Fruit fly (Drosophila melanogaster) whole organism, wandering third instar larva: ENCODE measurements around the gene Mtr4.
"Not testable (repeated sequence)": the region's sequence is repeated elsewhere in the genome, so short reads cannot be mapped to it uniquely, and the experiment has no call there.

Experiments
- Abd-B ChIP-seq: fragments of >200 bp; optimal IDR thresholded peaks from 2 replicates; lab custom pipeline; 2017; ENCODE audit warnings: missing biosample characterization, missing genetic modification characterization
- CG9705 ChIP-seq: fragments of 200-800 bp; sonication (Bioruptor generic); optimal IDR thresholded peaks from 2 replicates; lab custom pipeline; 2018; ENCODE audit warnings: missing biosample characterization, mild to moderate bottlenecking, missing genetic modification characterization
- CrebA ChIP-seq: fragments of 200-800 bp; sonication (Bioruptor generic); optimal IDR thresholded peaks from 2 replicates; lab custom pipeline; 2016; ENCODE audit warnings: missing biosample characterization, mild to moderate bottlenecking, missing genetic modification characterization, borderline replicate concordance
- Dfd ChIP-seq: fragments of >200 bp; optimal IDR thresholded peaks from 2 replicates; lab custom pipeline; 2017; ENCODE audit warnings: missing biosample characterization, missing genetic modification characterization
- Dif ChIP-seq: fragments of 200-275, 200-300 bp; sonication (Bioruptor generic); optimal IDR thresholded peaks from 2 replicates; lab custom pipeline; 2018; ENCODE audit warnings: missing biosample characterization, missing genetic modification characterization; ENCODE audit not compliant: partially characterized antibody
- GATAd ChIP-seq: sonication (Bioruptor generic); optimal IDR thresholded peaks from 2 replicates; lab custom pipeline; 2016; ENCODE audit warnings: missing biosample characterization, missing genetic modification characterization
- Hnf4 ChIP-seq: fragments of 200-800 bp; sonication (Bioruptor generic); optimal IDR thresholded peaks from 2 replicates; lab custom pipeline; 2016; ENCODE audit warnings: missing biosample characterization, mild to moderate bottlenecking, missing genetic modification characterization
- Hr78 ChIP-seq: fragments of >200 bp; optimal IDR thresholded peaks from 2 replicates; lab custom pipeline; 2017; ENCODE audit warnings: missing biosample characterization, missing genetic modification characterization
- Hr83 ChIP-seq: fragments of 200-300 bp; sonication (Bioruptor generic); optimal IDR thresholded peaks from 2 replicates; lab custom pipeline; 2016; ENCODE audit warnings: missing biosample characterization, mild to moderate bottlenecking, missing genetic modification characterization, moderate library complexity; ENCODE audit not compliant: poor library complexity, severe bottlenecking
- Jra ChIP-seq: sonication (Bioruptor generic); optimal IDR thresholded peaks from 2 replicates; lab custom pipeline; 2016; ENCODE audit warnings: missing biosample characterization, missing genetic modification characterization
- Mio ChIP-seq: sonication (Bioruptor generic); optimal IDR thresholded peaks from 2 replicates; lab custom pipeline; 2016; ENCODE audit warnings: missing biosample characterization, missing genetic modification characterization
- Myc ChIP-seq: fragments of >200 bp; optimal IDR thresholded peaks from 2 replicates; lab custom pipeline; 2017
- N ChIP-seq: fragments of >200 bp; optimal IDR thresholded peaks from 2 replicates; lab custom pipeline; 2018; ENCODE audit warnings: missing biosample characterization, missing external identifiers, missing genetic modification characterization
- OdsH ChIP-seq: fragments of 200-800 bp; sonication (Bioruptor generic); optimal IDR thresholded peaks from 2 replicates; lab custom pipeline; 2016; ENCODE audit warnings: missing biosample characterization, mild to moderate bottlenecking, missing genetic modification characterization
- Rel ChIP-seq, 2 experiments: fragments of 200-800 bp; sonication (Bioruptor generic) in 1 of 2; optimal IDR thresholded peaks; 2 replicates in 1 of 2; 3 replicates in 1 of 2; lab custom pipeline; 2016 to 2019; ENCODE audit warnings: mild to moderate bottlenecking in 2 of 2, missing biosample characterization in 2 of 2, missing genetic modification characterization in 2 of 2, moderate library complexity in 1 of 2
- Sp1 ChIP-seq: fragments of 200-800 bp; sonication (Bioruptor generic); optimal IDR thresholded peaks from 3 replicates; lab custom pipeline; 2019; ENCODE audit warnings: missing biosample characterization, mild to moderate bottlenecking, missing genetic modification characterization, moderate library complexity
- brk ChIP-seq: fragments of 200-800 bp; sonication (Bioruptor generic); optimal IDR thresholded peaks from 2 replicates; lab custom pipeline; 2016; ENCODE audit warnings: missing biosample characterization, mild to moderate bottlenecking, missing genetic modification characterization
- dl ChIP-seq, 2 experiments: fragments of 175-275, 200-275 bp in 1 of 2; fragments of 200-275 bp in 1 of 2; sonication (Bioruptor generic); optimal IDR thresholded peaks; lab custom pipeline; 2018; ENCODE audit warnings: mild to moderate bottlenecking in 2 of 2, missing biosample characterization in 2 of 2, missing genetic modification characterization in 2 of 2, moderate library complexity in 2 of 2; ENCODE audit not compliant: partially characterized antibody in 2 of 2, insufficient read depth in 1 of 2
- dmrt93B ChIP-seq: fragments of 200-800 bp; sonication (Bioruptor generic); optimal IDR thresholded peaks from 2 replicates; lab custom pipeline; 2018; ENCODE audit warnings: missing biosample characterization, mild to moderate bottlenecking, missing genetic modification characterization
- h ChIP-seq: fragments of 200-800 bp; sonication (Bioruptor generic); optimal IDR thresholded peaks from 3 replicates; lab custom pipeline; 2016; ENCODE audit warnings: missing biosample characterization, mild to moderate bottlenecking, missing genetic modification characterization
- jim ChIP-seq: fragments of 175-275, 200-325 bp; sonication (Bioruptor generic); optimal IDR thresholded peaks from 2 replicates; lab custom pipeline; 2016; ENCODE audit warnings: missing biosample characterization, mild to moderate bottlenecking, missing genetic modification characterization
- lola ChIP-seq: fragments of >200 bp; optimal IDR thresholded peaks from 2 replicates; lab custom pipeline; 2017; ENCODE audit warnings: missing biosample characterization, missing genetic modification characterization
- pan ChIP-seq: fragments of >200 bp; optimal IDR thresholded peaks from 2 replicates; lab custom pipeline; 2017
- psq ChIP-seq: fragments of 200-800 bp; sonication (Bioruptor generic); optimal IDR thresholded peaks from 3 replicates; lab custom pipeline; 2017; ENCODE audit warnings: missing biosample characterization, mild to moderate bottlenecking, missing genetic modification characterization, moderate library complexity
- rgr ChIP-seq: fragments of 200-800 bp; sonication (Bioruptor generic); optimal IDR thresholded peaks from 3 replicates; lab custom pipeline; 2016; ENCODE audit warnings: missing biosample characterization, mild to moderate bottlenecking, missing genetic modification characterization
- sage ChIP-seq: fragments of 200-800 bp; sonication (Bioruptor generic); optimal IDR thresholded peaks from 2 replicates; lab custom pipeline; 2016; ENCODE audit warnings: missing biosample characterization, mild to moderate bottlenecking, missing genetic modification characterization
- sv ChIP-seq: fragments of 200-800 bp; sonication (Bioruptor generic); optimal IDR thresholded peaks from 3 replicates; lab custom pipeline; 2016; ENCODE audit warnings: missing biosample characterization, missing genetic modification characterization
- tai ChIP-seq: sonication (Bioruptor generic); optimal IDR thresholded peaks from 2 replicates; lab custom pipeline; 2016; ENCODE audit warnings: missing biosample characterization, missing genetic modification characterization
- usp ChIP-seq: fragments of >200 bp; optimal IDR thresholded peaks from 2 replicates; lab custom pipeline; 2017; ENCODE audit warnings: missing biosample characterization, missing genetic modification characterization

The Mtr4 gene

dm6 chr2L:15752096-15752495 lies at the start of gene Mtr4:
Gene Mtr4, plus strand, starts transcription at chr2L:15752263.
- TF ChIP-seq Abd-B (GFP tag; lab: Kevin White, UChicago): no peak
- no peak for TF ChIP-seq Mio (GFP tag; lab: Kevin White, UChicago)
- TF ChIP-seq Hr83 (GFP tag; lab: Kevin White, UChicago): no peak
- TF ChIP-seq sage (GFP tag; lab: Kevin White, UChicago): no peak
- TF ChIP-seq Hnf4 (GFP tag; lab: Kevin White, UChicago): no peak
- TF ChIP-seq CG9705 (GFP tag; lab: Kevin White, UChicago): no peak
- TF ChIP-seq Sp1: no peak
- no peak for TF ChIP-seq dl (GFP tag; optimal IDR thresholded peaks at IDR 0.05; lab: Kevin White, UChicago; ENCODE audit: insufficient read depth in 1 of 2, partially characterized antibody in 2 of 2)
- TF ChIP-seq dmrt93B: no peak
- no peak for TF ChIP-seq GATAd
- TF ChIP-seq jim (GFP tag; lab: Kevin White, UChicago): no peak
- TF ChIP-seq CrebA (GFP tag; lab: Kevin White, UChicago): no peak
- TF ChIP-seq usp (GFP tag; lab: Kevin White, UChicago): no peak
- no peak for TF ChIP-seq psq (GFP tag; lab: Kevin White, UChicago)
- no peak for TF ChIP-seq lola (GFP tag; lab: Kevin White, UChicago)

dm6 chr2L:15704871-15705270 lies 47.2 kb upstream of the Mtr4 start, which contains the start of gene CG31827:
Gene CG31827, plus strand, starts transcription at chr2L:15705171.
- not testable (repeated sequence) for TF ChIP-seq N, Hr78, brk (GFP tag; lab: Kevin White, UChicago)

dm6 chr2L:15710999-15711398 lies 41.1 kb upstream of the Mtr4 start, which contains the start of gene CG43924:
Gene CG43924, minus strand, starts transcription at chr2L:15711099.
- TF ChIP-seq Abd-B, Jra, sv (GFP tag; lab: Kevin White, UChicago): not testable (repeated sequence)

dm6 chr2L:15718172-15718571 lies 33.9 kb upstream of the Mtr4 start, which contains the start of gene stol:
Gene stol, minus strand, starts transcription at chr2L:15718272.
- TF ChIP-seq Rel (GFP tag; optimal IDR thresholded peaks at IDR 0.05; lab: Kevin White, UChicago); Rel (tag; optimal IDR thresholded peaks at IDR 0.05; lab: Kevin White, UChicago); Jra (GFP tag; lab: Kevin White, UChicago); Myc (lab: Kevin White, UChicago): not testable (repeated sequence)
- TF ChIP-seq, all 38 proteins: peak for 0; not testable (repeated sequence) for 38

dm6 chr2L:15731687-15732086 lies 20.4 kb upstream of the Mtr4 start:
- TF ChIP-seq Dfd (no peak), OdsH (GFP tag; lab: Kevin White, UChicago) (no peak), Rel (GFP tag; optimal IDR thresholded peaks at IDR 0.05; lab: Kevin White, UChicago) (no peak), Rel (tag; optimal IDR thresholded peaks at IDR 0.05; lab: Kevin White, UChicago) (no peak), Hr83 (GFP tag; lab: Kevin White, UChicago) (no peak), usp (GFP tag; lab: Kevin White, UChicago) (no peak), pan (lab: Kevin White, UChicago) (no peak), psq (GFP tag; lab: Kevin White, UChicago) (no peak), Mio (GFP tag; lab: Kevin White, UChicago) (no peak), GATAd (no peak), N (GFP tag; lab: Kevin White, UChicago) (no peak), rgr (GFP tag; lab: Kevin White, UChicago) (no peak), h (GFP tag; lab: Kevin White, UChicago) (no peak), Abd-B (GFP tag; lab: Kevin White, UChicago) (no peak), Dif (GFP tag; lab: Kevin White, UChicago) (no peak), tai (GFP tag; lab: Kevin White, UChicago) (no peak), Hr78 (GFP tag; lab: Kevin White, UChicago) (no peak), brk (GFP tag; lab: Kevin White, UChicago) (no peak), jim (GFP tag; lab: Kevin White, UChicago) (no peak)
